Worm (Caenorhabditis elegans) whole organism, L2 larva: ENCODE measurements around the gene srt-63.

ENCODE experiments used
- R02D3.7 ChIP-seq: fragments of 150-350 bp; optimal IDR thresholded peaks from 2 replicates; lab custom pipeline; 2014; ENCODE audit warnings: missing biosample characterization, missing genetic modification characterization
- aly-2 ChIP-seq: fragments of 150-350 bp; optimal IDR thresholded peaks from 2 replicates; lab custom pipeline; 2014; ENCODE audit warnings: missing biosample characterization, missing genetic modification characterization
- nhr-12 ChIP-seq: fragments of 150-350 bp; optimal IDR thresholded peaks from 2 replicates; lab custom pipeline; 2014; ENCODE audit warnings: missing biosample characterization, missing genetic modification characterization
- nhr-77 ChIP-seq: fragments of 150-350 bp; optimal IDR thresholded peaks from 2 replicates; lab custom pipeline; 2014; ENCODE audit warnings: missing biosample characterization, missing genetic modification characterization
- skn-1 ChIP-seq: sonication (generic microtip); optimal IDR thresholded peaks from 2 replicates; lab custom pipeline; 2017; ENCODE audit warnings: missing biosample characterization, missing genetic modification characterization
- snpc-4 ChIP-seq: fragments of 150-350 bp; optimal IDR thresholded peaks from 2 replicates; lab custom pipeline; 2014; ENCODE audit warnings: missing biosample characterization, missing genetic modification characterization

DNA sequence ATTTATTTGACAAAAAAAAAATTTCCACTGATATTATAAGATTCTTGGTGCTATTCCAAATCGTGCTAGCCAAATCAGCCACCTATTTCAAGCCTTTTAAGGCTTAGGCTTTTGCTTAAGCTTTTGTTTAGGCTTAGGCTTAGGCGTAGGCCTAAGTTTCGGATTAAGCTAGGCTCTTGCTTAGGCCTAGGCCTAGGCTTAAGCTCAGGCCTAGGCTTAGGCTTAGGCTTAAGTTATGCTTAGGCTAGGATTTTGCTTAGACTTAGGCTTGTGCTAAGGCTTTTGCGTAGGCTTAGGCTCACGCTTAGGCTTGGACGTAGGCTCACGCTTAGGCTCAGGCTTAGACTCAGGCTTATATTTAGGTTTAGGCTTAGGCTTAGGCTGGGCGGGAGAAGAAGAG, 25.8 kb downstream of the srt-63 start:
- TF ChIP-seq skn-1, result no peak
- TF ChIP-seq nhr-12, result no peak
- TF ChIP-seq aly-2 (tag; lab: Kevin White, UChicago), result no peak
- no peak for TF ChIP-seq snpc-4 (tag; lab: Kevin White, UChicago)
- TF ChIP-seq R02D3.7 (tag; lab: Kevin White, UChicago), result no peak
- no peak for TF ChIP-seq nhr-77
